Worm (Caenorhabditis elegans): ENCODE data around the gene F01D5.5.

The F01D5.5 gene

ce11 chrII:14002200-14002599 lies at the start of gene F01D5.5:
Gene F01D5.5 (minus strand): TSS chrII:14002300.
- TF ChIP-seq unc-62 (GFP tag; optimal IDR thresholded peaks at IDR 0.05): no peak

ce11 chrII:14051474-14051934 lies 49.4 kb upstream of the F01D5.5 start:
- no peak for TF ChIP-seq unc-62 (GFP tag; optimal IDR thresholded peaks at IDR 0.05)

- TF ChIP-seq unc-62 (GFP tag; optimal IDR thresholded peaks at IDR 0.05): no peak
Measured at ce11 chrII:14050506-14050905, 48.4 kb upstream of the F01D5.5 start.

- no peak for TF ChIP-seq unc-62 (GFP tag; optimal IDR thresholded peaks at IDR 0.05)
Measured at ce11 chrII:14049097-14049496, 47.0 kb upstream of the F01D5.5 start.

- no peak for TF ChIP-seq unc-62 (GFP tag; optimal IDR thresholded peaks at IDR 0.05)
Measured at ce11 chrII:14046491-14046890, 44.4 kb upstream of the F01D5.5 start.

- TF ChIP-seq unc-62 (GFP tag; optimal IDR thresholded peaks at IDR 0.05): no peak
Measured at ce11 chrII:14045934-14046470, 43.9 kb upstream of the F01D5.5 start.

- no peak for TF ChIP-seq unc-62 (GFP tag; optimal IDR thresholded peaks at IDR 0.05)
Measured at ce11 chrII:14045235-14045634, 43.1 kb upstream of the F01D5.5 start.

- TF ChIP-seq unc-62 (GFP tag; optimal IDR thresholded peaks at IDR 0.05): no peak
Measured at ce11 chrII:14044199-14044598, 42.1 kb upstream of the F01D5.5 start.

ce11 chrII:14042836-14043604 lies 40.9 kb upstream of the F01D5.5 start:
- no peak for TF ChIP-seq unc-62 (GFP tag; optimal IDR thresholded peaks at IDR 0.05)

- TF ChIP-seq unc-62 (GFP tag; optimal IDR thresholded peaks at IDR 0.05): peak; percentile 40
Measured at ce11 chrII:14040204-14040842, 38.2 kb upstream of the F01D5.5 start.

- no peak for TF ChIP-seq unc-62 (GFP tag; optimal IDR thresholded peaks at IDR 0.05)
Measured at ce11 chrII:14039811-14040203, 37.7 kb upstream of the F01D5.5 start.

- TF ChIP-seq unc-62 (GFP tag; optimal IDR thresholded peaks at IDR 0.05): no peak
Measured at ce11 chrII:14038331-14038730, 36.2 kb upstream of the F01D5.5 start.

ce11 chrII:14037484-14038303 lies 35.6 kb upstream of the F01D5.5 start:
- no peak for TF ChIP-seq unc-62 (GFP tag; optimal IDR thresholded peaks at IDR 0.05)

ce11 chrII:14036724-14037483 lies 34.8 kb upstream of the F01D5.5 start:
- TF ChIP-seq unc-62 (GFP tag; optimal IDR thresholded peaks at IDR 0.05): no peak

- TF ChIP-seq unc-62 (GFP tag; optimal IDR thresholded peaks at IDR 0.05): no peak
Measured at ce11 chrII:14034559-14034958, 32.5 kb upstream of the F01D5.5 start.
